Worm (Caenorhabditis elegans): ENCODE measurements around the gene F44A2.5.
A peak's percentile ranks its signal among the peaks of the same experiment; 100 is the strongest.

Gene F44A2.5

DNA sequence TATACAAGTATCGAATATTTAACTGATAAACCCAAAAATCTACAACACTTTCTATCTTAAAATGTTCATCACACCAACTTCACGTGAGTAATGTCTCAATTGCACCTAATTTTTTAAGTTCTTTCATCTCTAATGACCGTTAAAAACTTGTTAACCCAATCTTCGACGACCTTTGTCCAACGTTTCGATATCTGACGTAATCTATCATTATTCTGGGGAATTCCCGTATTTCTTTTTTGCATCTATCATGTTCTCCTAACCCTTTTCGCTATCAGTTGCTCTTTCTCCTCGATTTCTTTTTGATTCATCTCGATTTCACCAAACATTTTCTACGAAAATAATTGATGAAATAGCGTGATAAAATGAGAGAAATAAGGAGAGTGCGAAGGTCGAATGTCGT is 30.3 kb downstream of the F44A2.5 start:
- TF ChIP-seq lin-15B (tag; optimal IDR thresholded peaks at IDR 0.05), result no peak
- no peak for TF ChIP-seq egl-43 (GFP tag; IDR thresholded peaks at IDR 0.05)
- TF ChIP-seq mdl-1 (tag; optimal IDR thresholded peaks at IDR 0.05), result peak in 1 of 2 experiments; percentile 28
- peak; percentile 54 for TF ChIP-seq dmd-6 (GFP tag; IDR thresholded peaks at IDR 0.05)
- no peak for TF ChIP-seq daf-16 (GFP tag; optimal IDR thresholded peaks at IDR 0.05)
- TF ChIP-seq daf-16 (tag; optimal IDR thresholded peaks at IDR 0.05), result peak; percentile 37
- peak; percentile 39; the same call in 1 of the 2 replicates for TF ChIP-seq ceh-20 (GFP tag; IDR thresholded peaks at IDR 0.05)
- TF ChIP-seq nhr-48 (tag; optimal IDR thresholded peaks at IDR 0.05), result peak; percentile 88
- TF ChIP-seq mxl-3 (GFP tag; optimal IDR thresholded peaks at IDR 0.05), result no peak
- TF ChIP-seq unc-130 (GFP tag; optimal IDR thresholded peaks at IDR 0.05), result no peak
- TF ChIP-seq lin-1 (GFP tag; IDR thresholded peaks at IDR 0.05), result no peak
- TF ChIP-seq Y48G9A.11 (GFP tag; IDR thresholded peaks at IDR 0.05), result no peak
- TF ChIP-seq dve-1 (tag; optimal IDR thresholded peaks at IDR 0.05; ENCODE audit: insufficient read depth), result peak; percentile 13
- no peak for TF ChIP-seq fos-1 (tag; optimal IDR thresholded peaks at IDR 0.05)
- no peak for TF ChIP-seq nhr-111 (GFP tag; optimal IDR thresholded peaks at IDR 0.05)
- peak; percentile 93 for TF ChIP-seq aha-1 (tag)
- no peak for TF ChIP-seq snpc-1.2 (GFP tag; IDR thresholded peaks at IDR 0.05)
- no peak for TF ChIP-seq F26F4.8 (GFP tag; conservative IDR thresholded peaks at IDR 0.05)
- no peak for TF ChIP-seq ztf-7 (tag; optimal IDR thresholded peaks at IDR 0.05)
- peak in 1 of 2 experiments; percentile 90 for TF ChIP-seq unc-62 (GFP tag; optimal IDR thresholded peaks at IDR 0.05 in 1 of 2)
- TF ChIP-seq unc-62 (tag; optimal IDR thresholded peaks at IDR 0.05), result no peak
- TF ChIP-seq snpc-4 (tag; optimal IDR thresholded peaks at IDR 0.05), result no peak
- peak; percentile 1 for TF ChIP-seq nhr-11 (tag; optimal IDR thresholded peaks at IDR 0.05)
- no peak for TF ChIP-seq spr-1 (tag; optimal IDR thresholded peaks at IDR 0.05)
- no peak for TF ChIP-seq nhr-41 (GFP tag; IDR thresholded peaks at IDR 0.05)
- TF ChIP-seq zfp-2 (tag; optimal IDR thresholded peaks at IDR 0.05), result no peak
- no peak for TF ChIP-seq T20F7.1 (GFP tag; optimal IDR thresholded peaks at IDR 0.05)
- TF ChIP-seq ceh-32 (tag; optimal IDR thresholded peaks at IDR 0.05; ENCODE audit: poor library complexity), result no peak
- TF ChIP-seq zag-1 (tag; optimal IDR thresholded peaks at IDR 0.05), result no peak
- no peak for TF ChIP-seq R02D3.7 (tag; optimal IDR thresholded peaks at IDR 0.05)
- TF ChIP-seq daf-8 (GFP tag; IDR thresholded peaks at IDR 0.05), result no peak
- no peak for TF ChIP-seq dpl-1 (GFP tag; optimal IDR thresholded peaks at IDR 0.05)
- no peak for TF ChIP-seq ZK546.5 (tag; optimal IDR thresholded peaks at IDR 0.05)
- TF ChIP-seq mep-1 (tag; optimal IDR thresholded peaks at IDR 0.05), result peak; percentile 6
- peak; percentile 37 for TF ChIP-seq nhr-28 (tag; optimal IDR thresholded peaks at IDR 0.05)
- TF ChIP-seq hlh-11 (tag; optimal IDR thresholded peaks at IDR 0.05), result peak; percentile 69
- no peak for TF ChIP-seq set-16 (GFP tag; IDR thresholded peaks at IDR 0.05)
- peak; percentile 68; the same call in 1 of the 2 replicates for TF ChIP-seq mxl-2 (GFP tag; conservative IDR thresholded peaks at IDR 0.05)
- TF ChIP-seq hlh-30 (tag; optimal IDR thresholded peaks at IDR 0.05; ENCODE audit: insufficient read depth), result peak; percentile 25
- TF ChIP-seq D1046.2 (GFP tag; IDR thresholded peaks at IDR 0.05), result no peak

DNA sequence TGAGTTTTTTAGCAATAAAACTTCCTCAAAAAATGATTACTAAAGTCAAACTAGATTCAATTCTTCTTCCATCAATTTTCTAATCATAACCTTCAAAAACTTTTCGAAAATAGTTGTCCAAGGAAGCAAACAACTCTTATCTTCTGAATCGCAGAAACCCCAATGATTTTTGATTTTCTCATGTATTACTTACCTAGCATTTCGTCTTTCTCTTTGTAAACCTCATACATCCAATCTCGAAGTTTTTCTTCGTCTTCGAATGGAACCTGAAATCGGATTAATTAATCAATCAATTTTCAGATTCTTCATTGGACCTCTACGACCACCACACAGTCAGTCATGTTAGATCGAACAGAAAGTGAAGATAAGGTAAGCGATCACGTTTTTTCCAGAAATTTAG is 31.2 kb downstream of the F44A2.5 start, which contains the start of gene K07B1.4:
Gene K07B1.4, plus strand, starts transcription at position 301 of the 400 bp plus-strand sequence.
- TF ChIP-seq dve-1 (tag; optimal IDR thresholded peaks at IDR 0.05; ENCODE audit: insufficient read depth) (no peak), daf-16 (GFP tag; optimal IDR thresholded peaks at IDR 0.05) (no peak), daf-16 (tag; optimal IDR thresholded peaks at IDR 0.05) (peak; percentile 24)

Data from whole organism, L4 larva.